Fruit fly (Drosophila melanogaster) whole organism, adult: ENCODE measurements around the gene CG33631.

ENCODE experiments used
- CG12768 ChIP-seq: fragments of 200-800 bp; sonication (Bioruptor generic); optimal IDR thresholded peaks from 2 replicates; lab custom pipeline; 2017; ENCODE audit warnings: missing biosample characterization, missing genetic modification characterization, mild to moderate bottlenecking, moderate library complexity, missing genetic modification reagents
- CG1620 ChIP-seq: fragments of 200-800 bp; sonication (Bioruptor generic); optimal IDR thresholded peaks from 2 replicates; lab custom pipeline; 2016; ENCODE audit warnings: missing biosample characterization, missing genetic modification characterization
- CG5204 ChIP-seq: fragments of 200-800 bp; sonication (Bioruptor generic); optimal IDR thresholded peaks from 2 replicates; lab custom pipeline; 2016; ENCODE audit warnings: missing biosample characterization, missing genetic modification characterization
- CG7045 ChIP-seq: fragments of 200-800 bp; sonication (Bioruptor generic); optimal IDR thresholded peaks from 2 replicates; lab custom pipeline; 2017; ENCODE audit warnings: missing biosample characterization, mild to moderate bottlenecking, missing genetic modification characterization
- CG7101 ChIP-seq: fragments of 200-800 bp; sonication (Bioruptor generic); optimal IDR thresholded peaks from 2 replicates; lab custom pipeline; 2018; ENCODE audit warnings: missing biosample characterization, mild to moderate bottlenecking, missing genetic modification characterization, moderate library complexity
- Crg-1 ChIP-seq: fragments of 200-800 bp; sonication (Bioruptor generic); optimal IDR thresholded peaks from 2 replicates; lab custom pipeline; 2016; ENCODE audit warnings: missing biosample characterization, missing genetic modification characterization
- bab1 ChIP-seq: fragments of 200-800 bp; sonication (Bioruptor generic); optimal IDR thresholded peaks from 3 replicates; lab custom pipeline; 2019; ENCODE audit warnings: missing biosample characterization, mild to moderate bottlenecking, missing genetic modification characterization, moderate library complexity
- cic ChIP-seq: fragments of 200-800 bp; sonication (Bioruptor generic); optimal IDR thresholded peaks from 2 replicates; lab custom pipeline; 2017; ENCODE audit warnings: missing biosample characterization, mild to moderate bottlenecking, missing genetic modification characterization, moderate library complexity
- cnc ChIP-seq, 2 experiments: fragments of >200 bp; optimal IDR thresholded peaks; 2 replicates each; lab custom pipeline; 2017
- kay ChIP-seq: fragments of 200-800 bp; sonication (Bioruptor generic); peaks from one replicate; lab custom pipeline; 2016; ENCODE audit warnings: missing biosample characterization, missing genetic modification characterization, borderline replicate concordance
- ovo ChIP-seq: fragments of 200-800 bp; sonication (Bioruptor generic); optimal IDR thresholded peaks from 2 replicates; lab custom pipeline; 2016; ENCODE audit warnings: missing biosample characterization, missing genetic modification characterization
- pad ChIP-seq: fragments of 200-800 bp; sonication (Bioruptor generic); optimal IDR thresholded peaks from 3 replicates; lab custom pipeline; 2017; ENCODE audit warnings: missing biosample characterization, missing genetic modification characterization, mild to moderate bottlenecking, moderate library complexity, missing genetic modification reagents
- tj ChIP-seq: fragments of 200-800 bp; sonication (Bioruptor generic); optimal IDR thresholded peaks from 3 replicates; lab custom pipeline; 2017; ENCODE audit warnings: missing biosample characterization, mild to moderate bottlenecking, missing genetic modification characterization, moderate library complexity
- toe ChIP-seq: fragments of 200-800 bp; sonication (Bioruptor generic); optimal IDR thresholded peaks from 2 replicates; lab custom pipeline; 2016; ENCODE audit warnings: missing biosample characterization, missing genetic modification characterization

- TF ChIP-seq tj (GFP tag; lab: Kevin White, UChicago) (no peak), CG7101 (tag; lab: Kevin White, UChicago) (no peak), CG1620 (GFP tag; lab: Kevin White, UChicago) (no peak), CG7045 (GFP tag; lab: Kevin White, UChicago) (no peak), kay (GFP tag; lab: Kevin White, UChicago) (no peak), Crg-1 (GFP tag; lab: Kevin White, UChicago) (no peak), toe (GFP tag; lab: Kevin White, UChicago) (no peak), ovo (no peak), cic (GFP tag; lab: Kevin White, UChicago) (no peak), CG5204 (GFP tag; lab: Kevin White, UChicago) (no peak), pad (GFP tag; lab: Kevin White, UChicago) (no peak), cnc (optimal IDR thresholded peaks at IDR 0.05; lab: Kevin White, UChicago) (no peak), bab1 (no peak), CG12768 (no peak)
Observed at dm6 chr3R:10070817-10071216, 7.0 kb downstream of the CG33631 start, which contains the start of gene nerfin-2.
